Fruit fly (Drosophila melanogaster) ovary, adult (tissue): ENCODE data around the gene CG11760.

Experiments used
- CG17801 ChIP-seq: fragments of 200-800 bp; optimal IDR thresholded peaks from 2 replicates; lab custom pipeline; 2019; ENCODE audit warnings: missing biosample characterization, mild to moderate bottlenecking, missing genetic modification characterization, moderate library complexity; ENCODE audit not compliant: partially characterized antibody

CG11760 gene

DNA sequence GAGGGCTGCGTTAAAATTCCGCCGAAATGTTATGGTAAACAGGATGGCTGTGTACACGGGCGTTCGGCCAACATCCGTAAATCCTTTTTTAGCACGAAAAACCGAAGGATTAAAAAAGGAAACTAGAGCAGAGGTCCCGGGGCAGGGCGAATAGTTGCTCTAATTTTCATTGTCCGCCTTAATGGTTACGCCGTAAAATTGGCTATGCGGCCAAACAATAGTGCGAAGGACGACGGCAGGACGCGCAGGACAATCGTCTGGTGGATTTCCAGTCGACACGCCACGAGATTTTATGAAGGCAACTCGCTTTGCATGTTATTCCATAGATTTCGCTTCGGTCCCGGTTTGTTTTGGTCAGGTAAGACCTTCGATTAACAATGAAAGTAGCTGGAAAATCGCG, 18.3 kb upstream of the CG11760 start:
- no peak for TF ChIP-seq CG17801 (GFP tag; lab: Kevin White, UChicago)

DNA sequence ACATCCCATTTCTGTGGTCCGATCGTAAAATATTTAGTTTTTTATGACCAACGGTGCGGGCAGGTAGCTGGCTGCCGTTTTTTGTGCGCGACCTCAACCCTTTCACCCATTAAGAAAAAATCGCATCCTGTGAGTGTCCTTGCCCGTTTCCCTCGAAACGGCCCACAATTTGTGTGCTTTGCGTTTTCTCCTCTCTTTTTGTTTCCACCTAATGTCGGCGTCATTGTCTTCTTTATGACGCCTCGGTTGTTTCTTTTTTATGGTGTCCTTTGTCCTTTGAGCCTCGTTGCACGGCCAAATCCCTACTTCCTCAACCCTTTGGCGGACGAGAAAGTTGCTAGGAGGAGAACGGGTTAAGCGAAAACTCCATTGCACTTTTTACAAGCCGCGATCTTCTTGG, 17.8 kb upstream of the CG11760 start:
- no peak for TF ChIP-seq CG17801 (GFP tag; lab: Kevin White, UChicago)

DNA sequence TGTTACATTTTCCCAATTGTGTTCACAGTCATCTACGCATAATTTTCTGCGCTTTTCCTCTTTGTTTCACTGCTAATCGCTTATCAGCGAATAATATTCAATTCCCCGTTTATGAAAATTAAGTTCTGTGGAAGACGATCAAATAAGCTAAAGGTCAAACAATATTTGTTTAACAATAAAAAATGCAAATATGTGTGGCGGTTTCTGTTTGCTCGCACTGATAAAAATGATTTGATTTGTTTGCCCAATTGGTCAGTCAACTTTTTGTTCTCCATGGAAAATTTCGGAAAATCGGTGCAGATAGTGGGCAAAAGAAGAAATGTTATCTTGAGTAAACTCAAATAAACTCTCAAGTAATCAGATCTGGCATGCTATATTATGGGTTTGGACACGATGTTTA, 14.3 kb upstream of the CG11760 start:
- no peak for TF ChIP-seq CG17801 (GFP tag; lab: Kevin White, UChicago)

DNA sequence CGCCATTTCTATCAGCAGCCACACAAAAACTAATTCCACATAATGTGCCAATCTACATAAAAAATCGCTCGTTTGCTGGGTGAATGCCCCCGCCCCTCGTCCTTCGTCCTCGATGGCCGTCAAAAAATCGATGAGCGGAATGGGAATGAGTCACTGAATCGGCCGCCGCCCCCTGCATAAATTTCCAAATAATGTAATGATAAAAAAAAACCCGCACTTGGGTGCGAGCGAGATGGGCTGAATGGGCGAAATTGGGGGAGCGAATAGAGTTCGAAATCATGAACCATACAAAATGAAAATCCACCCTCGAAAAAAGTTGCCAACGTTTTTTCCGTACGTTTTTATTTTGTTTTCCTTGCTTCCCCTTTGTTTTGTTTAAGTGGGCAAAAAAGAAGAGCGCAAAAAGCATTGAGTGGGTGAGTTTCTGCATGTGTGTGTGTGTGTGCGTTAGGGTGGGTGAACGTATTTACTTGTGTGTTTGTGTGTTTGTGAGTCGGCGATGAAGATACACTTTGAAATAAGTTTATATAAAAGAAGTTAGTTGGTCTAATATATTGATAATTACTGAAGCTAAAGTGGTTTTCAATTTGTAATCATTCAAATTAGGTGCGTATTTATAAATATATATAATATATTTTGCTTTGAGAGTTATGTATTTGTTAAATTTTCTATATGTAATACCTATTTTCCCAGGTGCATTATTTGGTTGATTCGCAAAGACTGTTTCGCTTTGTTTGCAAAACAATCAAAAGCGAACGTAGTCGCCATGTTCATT, 13.5 kb upstream of the CG11760 start:
- no peak for TF ChIP-seq CG17801 (GFP tag; lab: Kevin White, UChicago)

DNA sequence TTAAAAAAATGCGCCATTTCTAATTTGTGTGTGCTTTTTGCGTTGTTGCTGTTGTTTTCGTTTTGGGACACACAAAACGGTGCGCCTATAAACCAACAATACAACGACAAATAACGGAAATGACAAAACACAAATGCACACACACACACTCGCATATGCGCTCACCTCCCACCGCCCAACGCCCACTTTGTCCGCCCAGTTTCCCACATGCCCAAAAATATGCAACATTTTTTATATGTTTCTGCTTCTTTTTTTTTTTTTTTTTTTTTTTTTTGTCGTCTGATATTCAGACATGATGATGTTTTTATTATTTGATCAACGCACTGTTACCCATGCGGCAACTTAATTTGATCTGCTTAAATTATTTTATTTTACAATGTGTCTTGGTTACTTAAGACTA, 11.8 kb upstream of the CG11760 start:
- no peak for TF ChIP-seq CG17801 (GFP tag; lab: Kevin White, UChicago)

DNA sequence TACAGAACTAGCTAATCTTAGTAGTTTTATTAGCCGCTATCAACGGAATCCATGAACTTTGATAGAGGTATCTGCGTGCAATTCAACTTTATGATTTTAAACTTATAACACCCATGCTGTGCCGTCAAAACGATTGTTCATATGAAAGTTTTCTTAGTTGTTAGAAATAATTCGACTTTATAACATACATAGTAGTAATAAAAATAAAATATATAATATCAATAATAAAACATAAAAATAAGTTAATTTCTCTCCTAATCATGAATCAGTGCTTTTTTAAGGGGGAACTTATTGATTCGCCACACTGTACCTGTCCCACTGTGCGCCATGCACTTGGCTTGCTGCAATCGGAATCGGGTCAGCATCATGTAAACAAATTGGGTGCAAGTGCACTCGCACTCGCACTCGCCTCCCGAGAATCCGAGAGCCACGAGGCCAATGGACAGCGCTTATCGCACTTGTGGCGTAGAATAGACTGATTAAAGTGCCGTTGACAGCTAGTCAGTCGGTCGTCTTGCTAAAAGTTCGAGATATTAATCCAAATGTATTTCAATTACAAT, 7.0 kb upstream of the CG11760 start:
- TF ChIP-seq CG17801 (GFP tag; lab: Kevin White, UChicago), result no peak

DNA sequence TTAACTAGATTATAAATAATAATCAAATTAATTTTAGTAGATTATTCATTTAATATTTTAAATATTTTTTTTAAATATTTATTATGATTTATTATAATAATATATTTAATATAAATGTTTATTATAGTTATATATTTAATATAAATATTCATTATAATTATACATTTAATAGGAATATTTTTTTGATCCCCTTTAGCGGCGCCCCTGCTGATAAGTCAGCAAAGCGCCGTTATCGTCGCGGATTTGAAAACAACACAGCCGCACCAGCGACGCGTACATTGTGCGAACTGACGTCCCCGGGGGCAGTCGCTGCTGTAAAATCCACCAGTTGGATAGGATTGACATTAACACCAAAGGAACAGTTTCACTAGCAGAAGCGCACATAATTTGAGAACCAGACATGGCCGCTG, 6.3 kb upstream of the CG11760 start, which contains the start of gene CG8112:
Gene CG8112 (plus strand): TSS at position 212 of the 410 bp plus-strand sequence.
- TF ChIP-seq CG17801 (GFP tag; lab: Kevin White, UChicago), result peak; percentile 76

DNA sequence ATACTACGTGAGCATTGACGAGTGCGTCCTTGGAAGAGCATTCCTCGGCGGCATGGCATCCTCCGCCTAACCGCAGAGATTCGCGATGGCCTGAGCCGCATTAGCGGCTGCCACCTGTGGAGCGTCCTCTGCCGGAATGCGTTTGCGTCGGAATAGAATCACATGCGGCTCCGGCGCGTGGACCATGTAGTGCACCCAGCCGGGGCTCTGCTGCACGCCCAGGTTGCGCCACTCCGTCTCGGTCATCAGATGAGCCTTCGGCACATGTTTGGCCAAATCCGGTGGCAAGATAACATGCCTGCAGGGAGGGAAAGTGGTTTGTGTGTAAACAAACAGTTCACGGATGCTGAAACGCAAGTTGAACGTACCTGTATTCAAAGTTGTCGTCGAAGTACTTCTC, 3.6 kb upstream of the CG11760 start:
- no peak for TF ChIP-seq CG17801 (GFP tag; lab: Kevin White, UChicago)

DNA sequence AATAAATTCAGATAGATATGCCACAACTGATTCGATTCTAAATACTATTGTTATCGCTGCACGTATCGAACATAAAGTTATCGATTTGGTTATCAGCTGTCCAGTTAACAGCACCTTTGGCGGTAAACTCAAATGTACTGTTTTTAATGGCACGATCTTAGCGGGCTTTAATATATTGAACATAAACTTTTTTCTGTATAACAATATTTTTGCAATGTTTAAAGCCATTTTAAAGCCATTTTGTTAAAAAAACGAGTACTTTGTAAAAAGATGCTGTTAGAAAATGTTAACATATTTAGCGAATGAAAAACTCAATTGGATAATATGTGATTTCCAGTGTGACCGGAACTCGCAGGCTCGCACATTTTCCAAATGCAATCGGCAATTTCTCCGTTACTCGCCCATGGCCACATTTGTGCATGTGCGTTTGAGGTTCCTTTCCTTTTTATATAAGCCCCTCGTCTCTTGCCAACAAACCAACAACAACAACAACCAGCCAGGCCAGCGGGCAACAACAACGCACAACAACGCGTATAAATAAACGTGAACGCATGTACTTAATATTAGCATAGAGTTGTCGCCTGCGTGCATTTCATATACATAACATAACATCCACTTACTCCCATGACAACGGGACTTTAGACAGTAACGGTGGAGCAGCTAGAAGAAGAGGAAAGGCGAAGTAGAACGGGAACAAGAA, 3.0 kb upstream of the CG11760 start, which contains the start of gene TMEM216:
Gene TMEM216 (plus strand): TSS at position 393 of the 700 bp plus-strand sequence.
- peak; percentile 2 for TF ChIP-seq CG17801 (GFP tag; lab: Kevin White, UChicago)

DNA sequence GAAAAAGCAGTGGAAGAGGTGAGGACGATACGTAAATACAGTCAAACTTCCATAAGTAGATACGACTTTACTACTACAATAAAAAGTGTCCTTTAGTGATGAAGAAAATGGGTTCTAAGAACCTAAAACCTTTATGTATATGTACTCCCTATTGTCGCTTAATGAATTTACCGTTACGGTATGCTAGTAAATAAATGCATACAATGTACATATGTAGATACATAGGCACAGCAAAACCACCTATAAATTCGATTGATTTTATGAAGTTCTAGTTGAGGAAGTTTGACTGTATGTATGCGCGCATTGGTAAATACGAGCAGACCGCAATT, 2.5 kb upstream of the CG11760 start:
- TF ChIP-seq CG17801 (GFP tag; lab: Kevin White, UChicago), result no peak

DNA sequence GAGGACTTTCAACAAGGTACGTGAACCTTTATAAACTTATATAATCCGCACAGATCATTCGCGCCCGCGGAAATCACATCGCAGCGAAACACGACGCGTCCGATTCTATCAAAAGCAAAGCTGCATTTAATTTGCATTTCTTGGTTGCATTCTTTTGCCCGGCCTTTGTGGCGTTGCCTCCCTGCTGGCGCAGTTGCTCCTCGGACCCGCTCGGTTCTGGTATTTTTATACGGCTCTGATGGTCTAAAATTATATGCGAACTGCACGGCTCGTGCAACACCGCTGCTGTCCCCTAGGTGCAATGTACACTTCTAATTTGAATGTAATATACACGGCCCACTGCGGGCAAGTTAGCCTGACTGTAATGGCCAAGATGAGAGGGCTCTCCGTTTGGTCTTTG, 642 bp upstream of the CG11760 start, which contains the start of gene Cks85A:
Gene Cks85A (minus strand): TSS at position 101 of the 400 bp plus-strand sequence.
- TF ChIP-seq CG17801 (GFP tag; lab: Kevin White, UChicago), result no peak

DNA sequence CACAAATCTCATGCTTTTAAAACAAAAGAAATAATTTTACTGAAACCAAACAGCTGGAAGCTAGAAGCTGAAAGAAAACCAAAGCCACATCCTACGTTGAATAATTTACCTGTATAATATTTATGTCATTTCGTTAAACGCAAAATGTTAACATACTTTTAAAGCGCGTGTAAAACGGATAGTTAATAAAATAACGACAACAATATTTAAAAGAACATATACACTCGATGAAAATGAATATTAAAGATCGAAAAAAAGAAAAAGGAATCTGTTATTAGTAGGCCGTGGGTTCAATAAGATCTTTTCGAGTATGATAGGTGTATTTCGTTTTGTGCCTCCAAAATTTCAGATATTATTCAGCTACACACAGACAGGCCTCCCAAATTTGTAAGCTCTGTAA, 2.1 kb downstream of the CG11760 start, which contains the start of gene CG8136:
Gene CG8136 (plus strand): TSS at position 301 of the 400 bp plus-strand sequence.
- TF ChIP-seq CG17801 (GFP tag; lab: Kevin White, UChicago), result no peak

DNA sequence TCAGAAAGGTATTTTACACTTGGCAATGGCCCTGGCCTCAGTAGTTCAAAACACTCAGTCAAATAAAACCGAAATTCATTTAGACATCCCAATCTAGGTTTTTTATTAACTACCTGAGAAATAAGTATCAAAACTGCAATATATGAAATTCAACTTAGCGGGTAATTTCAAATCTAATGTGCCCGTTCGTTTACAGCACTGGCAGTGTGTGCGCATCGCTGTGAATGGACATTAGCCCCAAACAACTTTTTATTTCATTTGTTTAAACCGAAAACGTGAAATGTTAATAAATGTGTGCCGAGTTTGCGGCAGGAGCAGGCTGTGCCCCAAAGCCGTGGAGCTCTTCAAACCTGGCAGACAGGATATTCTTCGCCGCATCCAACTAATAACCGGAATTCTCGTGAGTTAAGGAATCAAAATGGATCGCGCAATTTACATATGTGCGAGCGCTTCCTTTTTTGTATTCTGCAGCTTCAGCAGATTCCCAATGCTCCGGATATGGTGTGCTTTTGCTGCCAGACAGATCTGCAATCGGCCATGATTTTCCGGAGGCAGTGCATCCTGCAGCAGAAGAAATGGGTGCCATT, 4.1 kb downstream of the CG11760 start, which contains the start of gene nom:
Gene nom (plus strand): TSS at position 213 of the 587 bp plus-strand sequence.
- no peak for TF ChIP-seq CG17801 (GFP tag; lab: Kevin White, UChicago)

DNA sequence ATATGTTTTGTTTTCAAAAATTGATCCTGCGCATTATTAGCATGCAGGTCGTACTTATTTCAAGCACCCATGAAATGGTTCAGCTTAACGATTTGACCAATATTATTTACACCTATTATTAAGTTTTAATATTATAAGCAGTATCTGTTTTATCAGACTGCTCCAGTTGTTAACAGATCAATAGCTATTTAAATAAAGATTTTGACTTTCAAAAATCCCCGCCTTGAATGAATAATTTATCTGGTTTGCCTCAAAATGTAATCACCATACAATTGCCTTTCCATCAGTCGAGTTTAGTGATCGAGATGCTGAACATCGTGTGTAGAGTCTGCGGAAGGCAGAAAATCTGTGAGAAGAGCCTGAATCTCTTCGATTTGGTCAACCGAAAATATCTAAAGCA, 6.2 kb downstream of the CG11760 start, which contains the start of gene ouib:
Gene ouib (plus strand): TSS at position 301 of the 400 bp plus-strand sequence.
- TF ChIP-seq CG17801 (GFP tag; lab: Kevin White, UChicago), result no peak

DNA sequence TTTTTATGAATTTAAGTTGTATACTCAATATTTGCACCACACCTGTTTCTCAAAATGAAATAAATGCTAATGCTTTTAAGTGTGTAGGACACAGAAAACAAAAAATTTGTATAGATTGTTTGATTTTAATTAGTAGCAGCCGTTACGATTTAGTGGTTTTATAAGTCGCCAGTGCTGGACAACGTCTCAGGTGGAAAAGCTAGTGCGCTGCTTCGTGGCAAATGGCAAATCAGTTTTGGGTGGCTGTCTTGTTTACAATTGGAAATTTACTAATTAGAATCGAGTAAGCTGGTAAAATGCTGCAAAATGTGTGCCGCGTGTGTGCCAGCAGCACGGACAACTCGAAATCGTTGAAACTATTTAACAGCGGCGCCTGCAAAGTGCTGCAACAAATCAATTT, 7.6 kb downstream of the CG11760 start, which contains the start of gene CG8159:
Gene CG8159 (plus strand): TSS at position 223 of the 400 bp plus-strand sequence.
- TF ChIP-seq CG17801 (GFP tag; lab: Kevin White, UChicago), result no peak
